Worm (Caenorhabditis elegans): Measurements from ENCODE around the gene Y42A5A.1.

The Y42A5A.1 gene

ce11 chrV:11078104-11078724, 9.5 kb upstream of the Y42A5A.1 start, which contains the start of gene act-2 (continued):
- no peak for TF ChIP-seq unc-62 (GFP tag; optimal IDR thresholded peaks at IDR 0.05 in 1 of 2)
- TF ChIP-seq unc-62 (tag; optimal IDR thresholded peaks at IDR 0.05): no peak
- TF ChIP-seq ZK337.2 (GFP tag; IDR thresholded peaks at IDR 0.05): no peak
- TF ChIP-seq skn-1 (tag; optimal IDR thresholded peaks at IDR 0.05): no peak
- no peak for TF ChIP-seq nhr-10 (tag; optimal IDR thresholded peaks at IDR 0.05)
- TF ChIP-seq ceh-32 (tag; optimal IDR thresholded peaks at IDR 0.05; ENCODE audit: poor library complexity): no peak
- TF ChIP-seq nhr-11 (tag; optimal IDR thresholded peaks at IDR 0.05): peak; percentile 45
- no peak for TF ChIP-seq mxl-2 (GFP tag; conservative IDR thresholded peaks at IDR 0.05)
- peak; percentile 55 for TF ChIP-seq nhr-28 (tag; optimal IDR thresholded peaks at IDR 0.05)
- TF ChIP-seq madf-5 (GFP tag; IDR thresholded peaks at IDR 0.05): no peak
- no peak for TF ChIP-seq nhr-76 (tag; optimal IDR thresholded peaks at IDR 0.05)
- no peak for TF ChIP-seq arid-1 (GFP tag; conservative IDR thresholded peaks at IDR 0.05)
- no peak for TF ChIP-seq F10B5.3 (tag; optimal IDR thresholded peaks at IDR 0.05)
- TF ChIP-seq hmg-1.1 (GFP tag; IDR thresholded peaks at IDR 0.05): peak; percentile 57; the same call in 1 of the 2 replicates
- TF ChIP-seq snpc-4 (tag; optimal IDR thresholded peaks at IDR 0.05): no peak
- no peak for TF ChIP-seq R02D3.7 (tag; optimal IDR thresholded peaks at IDR 0.05)
- no peak for TF ChIP-seq egl-27 (tag; optimal IDR thresholded peaks at IDR 0.05)
- no peak for TF ChIP-seq ceh-82 (tag; optimal IDR thresholded peaks at IDR 0.05)
- TF ChIP-seq unc-130 (GFP tag; optimal IDR thresholded peaks at IDR 0.05): peak; percentile 21
- peak; percentile 9 for TF ChIP-seq zfp-2 (tag; optimal IDR thresholded peaks at IDR 0.05)
- no peak for TF ChIP-seq daf-19 (GFP tag; conservative IDR thresholded peaks at IDR 0.05)
- no peak for TF ChIP-seq ama-1 (optimal IDR thresholded peaks at IDR 0.05)
- TF ChIP-seq spr-1 (tag; optimal IDR thresholded peaks at IDR 0.05): peak; percentile 37
- peak; percentile 84 for TF ChIP-seq mep-1 (tag; optimal IDR thresholded peaks at IDR 0.05)
- TF ChIP-seq hlh-30 (tag; optimal IDR thresholded peaks at IDR 0.05; ENCODE audit: insufficient read depth): peak; percentile 88
- no peak for TF ChIP-seq lir-3 (tag; optimal IDR thresholded peaks at IDR 0.05)
- TF ChIP-seq ZK546.5 (tag; optimal IDR thresholded peaks at IDR 0.05): no peak
- peak; percentile 93 for TF ChIP-seq dpl-1 (GFP tag; optimal IDR thresholded peaks at IDR 0.05)
- TF ChIP-seq Y48G9A.11 (GFP tag; IDR thresholded peaks at IDR 0.05): 0 out of 2 replicates have a peak, but pooled peaks have one; percentile 42
- peak; percentile 71 for TF ChIP-seq pqm-1 (tag; optimal IDR thresholded peaks at IDR 0.05)
- TF ChIP-seq nhr-111 (GFP tag; optimal IDR thresholded peaks at IDR 0.05): no peak
- TF ChIP-seq lin-15B (tag; optimal IDR thresholded peaks at IDR 0.05): no peak
- TF ChIP-seq rbr-2 (tag; optimal IDR thresholded peaks at IDR 0.05): peak; percentile 72
- peak; percentile 10 for TF ChIP-seq duxl-1 (tag; optimal IDR thresholded peaks at IDR 0.05; ENCODE audit: poor library complexity)
- no peak for TF ChIP-seq ztf-7 (tag; optimal IDR thresholded peaks at IDR 0.05)
- TF ChIP-seq nhr-42 (GFP tag; IDR thresholded peaks at IDR 0.05): no peak
- peak; percentile 61 for TF ChIP-seq nhr-6 (tag; optimal IDR thresholded peaks at IDR 0.05)
- TF ChIP-seq nhr-25 (tag; optimal IDR thresholded peaks at IDR 0.05; ENCODE audit: borderline replicate concordance, insufficient read depth): peak; percentile 89
- no peak for TF ChIP-seq T26A8.4 (GFP tag; IDR thresholded peaks at IDR 0.05)
- no peak for TF ChIP-seq jun-1 (tag; optimal IDR thresholded peaks at IDR 0.05)
- TF ChIP-seq mxl-3 (GFP tag; optimal IDR thresholded peaks at IDR 0.05): peak; percentile 84
- TF ChIP-seq aly-2 (tag; optimal IDR thresholded peaks at IDR 0.05): no peak
- 0 out of 2 replicates have a peak, but pooled peaks have one; percentile 32 for TF ChIP-seq mdt-29 (GFP tag; IDR thresholded peaks at IDR 0.05)
- peak; percentile 86 for TF ChIP-seq hlh-11 (tag; optimal IDR thresholded peaks at IDR 0.05)
- no peak for TF ChIP-seq daf-12 (tag; optimal IDR thresholded peaks at IDR 0.05)
- TF ChIP-seq vab-7 (GFP tag; IDR thresholded peaks at IDR 0.05): peak; percentile 42; the same call in 1 of the 2 replicates
- TF ChIP-seq egl-43 (GFP tag; IDR thresholded peaks at IDR 0.05): 0 out of 2 replicates have a peak, but pooled peaks have one; percentile 33
- TF ChIP-seq zip-2 (tag; optimal IDR thresholded peaks at IDR 0.05): no peak
- 0 out of 2 replicates have a peak, but pooled peaks have one; percentile 26 for TF ChIP-seq ctbp-1 (GFP tag; IDR thresholded peaks at IDR 0.05)
- TF ChIP-seq dve-1 (tag; optimal IDR thresholded peaks at IDR 0.05; ENCODE audit: insufficient read depth): peak; percentile 78
- TF ChIP-seq nhr-48 (tag; optimal IDR thresholded peaks at IDR 0.05): no peak
